Worm (Caenorhabditis elegans): ENCODE results near the gene srx-76.

Gene srx-76

ce11 chrV:11857756-11858155 is 33.9 kb upstream of the srx-76 start:
- TF ChIP-seq nhr-23 (tag; optimal IDR thresholded peaks at IDR 0.05): peak; percentile 25
- no peak for TF ChIP-seq elt-3 (tag; optimal IDR thresholded peaks at IDR 0.05)
- TF ChIP-seq mdl-1 (tag; optimal IDR thresholded peaks at IDR 0.05): no peak
- peak; percentile 65 for TF ChIP-seq egl-5 (tag; optimal IDR thresholded peaks at IDR 0.05)
- peak; percentile 60 for TF ChIP-seq nhr-25 (tag; optimal IDR thresholded peaks at IDR 0.05)

DNA sequence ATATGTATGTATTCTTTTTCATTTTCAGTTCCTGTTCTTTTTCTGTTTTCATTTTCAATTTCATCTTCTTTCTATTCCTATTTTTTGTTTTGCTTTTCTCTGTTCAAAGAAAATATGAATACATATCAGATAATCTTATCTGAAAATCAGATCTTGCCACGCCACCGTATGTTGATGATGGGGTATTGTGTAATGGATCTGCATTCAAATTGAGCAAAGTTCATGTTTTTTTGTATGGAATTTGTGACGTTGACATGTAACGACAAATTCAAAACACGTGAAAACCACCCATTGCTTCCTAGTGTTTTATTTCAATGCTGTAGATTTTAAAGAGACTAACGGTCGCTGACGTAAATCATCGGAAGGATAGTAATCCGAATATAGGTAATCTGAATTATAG is 33.3 kb upstream of the srx-76 start:
- TF ChIP-seq unc-62 (GFP tag; optimal IDR thresholded peaks at IDR 0.05): no peak
- TF ChIP-seq eor-1 (tag; optimal IDR thresholded peaks at IDR 0.05): no peak
- TF ChIP-seq lin-39 (tag; optimal IDR thresholded peaks at IDR 0.05): no peak
- no peak for TF ChIP-seq ZK546.5 (tag; optimal IDR thresholded peaks at IDR 0.05)
- TF ChIP-seq elt-3 (tag; optimal IDR thresholded peaks at IDR 0.05): no peak
- TF ChIP-seq pha-4 (tag; optimal IDR thresholded peaks at IDR 0.05): no peak
- no peak for TF ChIP-seq sea-2 (GFP tag; optimal IDR thresholded peaks at IDR 0.05)
- TF ChIP-seq nhr-23 (tag; optimal IDR thresholded peaks at IDR 0.05): peak; percentile 15
- TF ChIP-seq nhr-76 (tag; optimal IDR thresholded peaks at IDR 0.05): no peak
- TF ChIP-seq elt-1 (tag; optimal IDR thresholded peaks at IDR 0.05): peak; percentile 78
- no peak for TF ChIP-seq nhr-25 (tag; optimal IDR thresholded peaks at IDR 0.05)

ce11 chrV:11859082-11859858 is 32.3 kb upstream of the srx-76 start:
- TF ChIP-seq skn-1 (tag; optimal IDR thresholded peaks at IDR 0.05) (no peak), ama-1 (optimal IDR thresholded peaks at IDR 0.05) (no peak), ztf-11 (tag; optimal IDR thresholded peaks at IDR 0.05) (no peak), egl-27 (tag; optimal IDR thresholded peaks at IDR 0.05) (no peak), jun-1 (tag; optimal IDR thresholded peaks at IDR 0.05) (no peak), nhr-25 (tag; optimal IDR thresholded peaks at IDR 0.05) (peak; percentile 90), nhr-77 (tag; optimal IDR thresholded peaks at IDR 0.05) (no peak), ceh-9 (tag; optimal IDR thresholded peaks at IDR 0.05) (no peak), zag-1 (tag; optimal IDR thresholded peaks at IDR 0.05) (no peak), egl-5 (tag; optimal IDR thresholded peaks at IDR 0.05) (no peak), nhr-237 (tag; optimal IDR thresholded peaks at IDR 0.05) (no peak), pha-4 (tag; optimal IDR thresholded peaks at IDR 0.05) (no peak), elt-3 (tag; optimal IDR thresholded peaks at IDR 0.05) (peak in 1 of 3 experiments; percentile 41), ZK546.5 (tag; optimal IDR thresholded peaks at IDR 0.05) (no peak), nhr-28 (tag; optimal IDR thresholded peaks at IDR 0.05) (no peak), tbx-2 (tag; optimal IDR thresholded peaks at IDR 0.05) (peak; percentile 0), fkh-2 (tag; optimal IDR thresholded peaks at IDR 0.05) (no peak), eor-1 (tag; optimal IDR thresholded peaks at IDR 0.05) (no peak), lsy-12 (tag; optimal IDR thresholded peaks at IDR 0.05) (no peak), snpc-4 (tag; optimal IDR thresholded peaks at IDR 0.05) (no peak), R02D3.7 (tag; optimal IDR thresholded peaks at IDR 0.05) (no peak), mdl-1 (tag; optimal IDR thresholded peaks at IDR 0.05) (peak; percentile 37), nhr-11 (tag; optimal IDR thresholded peaks at IDR 0.05) (no peak), nfya-1 (tag; optimal IDR thresholded peaks at IDR 0.05; ENCODE audit: insufficient read depth) (peak; percentile 11), lin-39 (tag; optimal IDR thresholded peaks at IDR 0.05) (no peak), nhr-76 (tag; optimal IDR thresholded peaks at IDR 0.05) (no peak), sea-2 (GFP tag; optimal IDR thresholded peaks at IDR 0.05) (no peak), fos-1 (tag; optimal IDR thresholded peaks at IDR 0.05) (no peak), elt-2 (tag; optimal IDR thresholded peaks at IDR 0.05) (peak; percentile 86), hmg-11 (tag; optimal IDR thresholded peaks at IDR 0.05) (no peak), ceh-28 (tag; optimal IDR thresholded peaks at IDR 0.05) (peak; percentile 10), nhr-43 (tag; optimal IDR thresholded peaks at IDR 0.05; ENCODE audit: poor library complexity, severe bottlenecking) (peak; percentile 96), pqm-1 (tag; optimal IDR thresholded peaks at IDR 0.05) (peak; percentile 73), nhr-23 (tag; optimal IDR thresholded peaks at IDR 0.05) (peak; percentile 75), nhr-12 (tag; optimal IDR thresholded peaks at IDR 0.05) (no peak), aly-2 (tag; optimal IDR thresholded peaks at IDR 0.05) (no peak), lin-15B (tag; optimal IDR thresholded peaks at IDR 0.05) (no peak), mml-1 (tag; optimal IDR thresholded peaks at IDR 0.05) (no peak), nhr-67 (tag; optimal IDR thresholded peaks at IDR 0.05) (no peak)

Measured in whole organism, L3 larva.